Fruit fly (Drosophila melanogaster) whole organism, adult: ENCODE results near the gene Srg3.

Experiments
- CG11617 ChIP-seq: fragments of 200-800 bp; sonication (Bioruptor generic); optimal IDR thresholded peaks from 2 replicates; lab custom pipeline; 2017; ENCODE audit warnings: mild to moderate bottlenecking, missing biosample characterization, missing genetic modification reagents, missing genetic modification characterization
- CG12768 ChIP-seq: fragments of 200-800 bp; sonication (Bioruptor generic); optimal IDR thresholded peaks from 2 replicates; lab custom pipeline; 2017; ENCODE audit warnings: missing biosample characterization, missing genetic modification characterization, mild to moderate bottlenecking, moderate library complexity, missing genetic modification reagents
- CG14711 ChIP-seq: fragments of 200-800 bp; sonication (Bioruptor generic); optimal IDR thresholded peaks from 2 replicates; lab custom pipeline; 2018; ENCODE audit warnings: missing biosample characterization, mild to moderate bottlenecking, missing genetic modification characterization, moderate library complexity
- CG1620 ChIP-seq: fragments of 200-800 bp; sonication (Bioruptor generic); optimal IDR thresholded peaks from 2 replicates; lab custom pipeline; 2016; ENCODE audit warnings: missing biosample characterization, missing genetic modification characterization
- CG33017 ChIP-seq: fragments of 200-800 bp; sonication (Bioruptor generic); optimal IDR thresholded peaks from 2 replicates; lab custom pipeline; 2018; ENCODE audit warnings: missing biosample characterization, mild to moderate bottlenecking, missing genetic modification characterization, moderate library complexity
- CG5204 ChIP-seq: fragments of 200-800 bp; sonication (Bioruptor generic); optimal IDR thresholded peaks from 2 replicates; lab custom pipeline; 2016; ENCODE audit warnings: missing biosample characterization, missing genetic modification characterization
- CG7045 ChIP-seq: fragments of 200-800 bp; sonication (Bioruptor generic); optimal IDR thresholded peaks from 2 replicates; lab custom pipeline; 2017; ENCODE audit warnings: missing biosample characterization, mild to moderate bottlenecking, missing genetic modification characterization
- CG7101 ChIP-seq: fragments of 200-800 bp; sonication (Bioruptor generic); optimal IDR thresholded peaks from 2 replicates; lab custom pipeline; 2018; ENCODE audit warnings: missing biosample characterization, mild to moderate bottlenecking, missing genetic modification characterization, moderate library complexity
- Clk ChIP-seq: fragments of 200-800 bp; sonication (Bioruptor generic); optimal IDR thresholded peaks from 2 replicates; lab custom pipeline; 2017; ENCODE audit warnings: missing biosample characterization, missing genetic modification characterization
- Crg-1 ChIP-seq: fragments of 200-800 bp; sonication (Bioruptor generic); optimal IDR thresholded peaks from 2 replicates; lab custom pipeline; 2016; ENCODE audit warnings: missing biosample characterization, missing genetic modification characterization
- Hr96 ChIP-seq: fragments of 200-800 bp; sonication (Bioruptor generic); optimal IDR thresholded peaks from 2 replicates; lab custom pipeline; 2016; ENCODE audit warnings: missing biosample characterization, missing genetic modification characterization
- Mnt ChIP-seq: fragments of 200-800 bp; sonication (Bioruptor generic); optimal IDR thresholded peaks from 2 replicates; lab custom pipeline; 2016; ENCODE audit warnings: missing biosample characterization, mild to moderate bottlenecking, missing genetic modification characterization
- bab1 ChIP-seq: fragments of 200-800 bp; sonication (Bioruptor generic); optimal IDR thresholded peaks from 3 replicates; lab custom pipeline; 2019; ENCODE audit warnings: missing biosample characterization, mild to moderate bottlenecking, missing genetic modification characterization, moderate library complexity
- cic ChIP-seq: fragments of 200-800 bp; sonication (Bioruptor generic); optimal IDR thresholded peaks from 2 replicates; lab custom pipeline; 2017; ENCODE audit warnings: missing biosample characterization, mild to moderate bottlenecking, missing genetic modification characterization, moderate library complexity
- cnc ChIP-seq, 2 experiments: fragments of >200 bp; optimal IDR thresholded peaks; 2 replicates each; lab custom pipeline; 2017
- kay ChIP-seq: fragments of 200-800 bp; sonication (Bioruptor generic); peaks from one replicate; lab custom pipeline; 2016; ENCODE audit warnings: missing biosample characterization, missing genetic modification characterization, borderline replicate concordance
- ovo ChIP-seq: fragments of 200-800 bp; sonication (Bioruptor generic); optimal IDR thresholded peaks from 2 replicates; lab custom pipeline; 2016; ENCODE audit warnings: missing biosample characterization, missing genetic modification characterization
- pad ChIP-seq: fragments of 200-800 bp; sonication (Bioruptor generic); optimal IDR thresholded peaks from 3 replicates; lab custom pipeline; 2017; ENCODE audit warnings: missing biosample characterization, missing genetic modification characterization, mild to moderate bottlenecking, moderate library complexity, missing genetic modification reagents
- tj ChIP-seq: fragments of 200-800 bp; sonication (Bioruptor generic); optimal IDR thresholded peaks from 3 replicates; lab custom pipeline; 2017; ENCODE audit warnings: missing biosample characterization, mild to moderate bottlenecking, missing genetic modification characterization, moderate library complexity
- toe ChIP-seq: fragments of 200-800 bp; sonication (Bioruptor generic); optimal IDR thresholded peaks from 2 replicates; lab custom pipeline; 2016; ENCODE audit warnings: missing biosample characterization, missing genetic modification characterization

Gene Srg3

DNA sequence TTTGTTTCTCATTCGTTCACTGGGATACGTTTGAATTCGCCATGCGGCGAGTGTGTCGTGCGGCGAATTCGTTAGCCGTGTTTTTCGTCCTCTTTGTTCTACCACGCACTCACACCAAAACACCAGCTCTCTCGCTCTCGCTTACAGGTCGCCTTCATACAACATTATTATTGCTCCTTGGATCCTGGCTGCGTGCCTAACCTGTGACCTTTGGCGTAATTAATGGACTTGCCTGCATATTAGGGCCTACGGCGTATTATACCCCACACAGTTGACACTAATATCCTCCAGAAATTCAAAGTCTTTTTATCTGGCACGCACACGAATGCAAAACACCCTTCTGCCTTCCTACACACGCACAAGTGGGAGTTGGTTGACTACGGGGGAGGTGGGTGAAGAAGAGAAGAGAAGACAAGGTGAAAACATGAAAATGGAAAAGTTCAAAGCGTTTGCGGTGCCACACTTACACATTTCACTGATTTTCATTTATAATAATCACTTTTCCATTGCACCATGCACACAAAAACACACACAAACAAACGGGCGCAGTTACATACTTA lies 32.9 kb upstream of the Srg3 start:
- TF ChIP-seq CG1620 (GFP tag; lab: Kevin White, UChicago) (no peak), Crg-1 (GFP tag; lab: Kevin White, UChicago) (no peak), toe (no peak), ovo (GFP tag; lab: Kevin White, UChicago) (no peak), Mnt (GFP tag; lab: Kevin White, UChicago) (no peak)

DNA sequence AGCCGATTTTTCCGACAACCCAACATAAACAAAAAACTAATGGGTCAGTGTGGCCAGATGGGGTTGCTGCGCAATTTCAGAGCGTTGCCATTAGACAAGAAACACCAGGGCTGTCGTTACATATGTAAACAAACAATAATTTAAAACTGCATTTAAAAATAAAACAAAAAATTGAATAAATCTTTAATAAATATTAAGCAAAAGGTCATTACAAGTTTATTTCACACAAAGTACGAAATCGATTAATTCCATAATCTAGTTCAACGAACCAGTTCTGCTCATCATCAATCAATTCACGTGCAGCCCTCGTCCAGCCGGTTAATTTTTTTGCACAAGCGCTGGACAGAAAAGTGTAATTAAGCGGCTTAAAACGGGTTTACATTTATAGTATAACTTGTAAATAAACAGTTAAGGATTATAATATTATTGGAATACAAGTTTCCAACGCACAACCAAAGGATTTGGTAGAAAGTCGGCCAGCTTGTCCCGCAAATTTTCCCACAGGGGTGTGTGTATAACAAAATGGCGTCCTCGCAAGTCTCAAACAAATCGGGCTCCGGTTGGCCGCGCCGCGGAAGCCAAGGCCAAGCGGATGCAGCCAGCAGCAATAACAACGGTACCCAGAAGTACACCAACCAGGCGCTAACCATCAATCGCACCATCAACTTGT lies 32.1 kb upstream of the Srg3 start, which contains the start of the genes CG4022 and Cpsf5:
CG4022 (minus strand) TSS at position 79 of the 670 bp plus-strand sequence.
Cpsf5 (plus strand) TSS at position 285 of the 670 bp plus-strand sequence.
- TF ChIP-seq Clk (GFP tag; lab: Kevin White, UChicago) (peak; percentile 62), cic (GFP tag; lab: Kevin White, UChicago) (peak; percentile 66), CG7101 (peak; percentile 88), toe (peak; percentile 91), CG33017 (tag; lab: Kevin White, UChicago) (peak; percentile 84), bab1 (GFP tag; lab: Kevin White, UChicago) (peak; percentile 80), Crg-1 (GFP tag; lab: Kevin White, UChicago) (peak; percentile 77), CG1620 (GFP tag; lab: Kevin White, UChicago) (peak; percentile 84), pad (GFP tag; lab: Kevin White, UChicago) (peak; percentile 61), Hr96 (GFP tag; lab: Kevin White, UChicago) (no peak), tj (peak; percentile 72), CG7045 (peak; percentile 83), CG12768 (GFP tag; lab: Kevin White, UChicago) (peak; percentile 78), CG11617 (GFP tag; lab: Kevin White, UChicago) (peak; percentile 90), Mnt (GFP tag; lab: Kevin White, UChicago) (peak; percentile 89), kay (peak; percentile 87), CG14711 (tag; lab: Kevin White, UChicago) (peak; percentile 85), cnc (optimal IDR thresholded peaks at IDR 0.05; lab: Kevin White, UChicago) (no peak), ovo (GFP tag; lab: Kevin White, UChicago) (peak; percentile 74), CG5204 (GFP tag; lab: Kevin White, UChicago) (no peak)

DNA sequence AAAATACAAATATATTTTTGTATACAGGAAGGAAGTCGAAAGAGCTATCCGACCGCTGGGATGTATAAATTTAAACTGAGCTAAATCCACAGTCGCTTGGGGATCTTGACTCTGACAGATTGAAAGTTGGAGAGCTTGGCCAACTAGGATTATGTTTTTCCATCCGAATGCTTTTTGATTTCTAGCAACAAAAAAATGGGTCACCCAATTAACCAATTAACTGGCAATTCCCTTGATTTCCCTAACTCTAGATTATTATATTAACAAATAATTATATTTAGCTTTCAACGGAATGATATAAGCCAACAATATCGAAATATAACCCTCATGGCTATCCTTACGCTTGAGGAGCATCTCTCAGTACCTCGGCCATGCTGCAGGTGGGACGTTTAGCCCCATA lies 25.7 kb upstream of the Srg3 start, which contains the start of gene CG3982:
CG3982 (minus strand) TSS at position 101 of the 400 bp plus-strand sequence.
- TF ChIP-seq pad (GFP tag; lab: Kevin White, UChicago) (no peak), CG12768 (GFP tag; lab: Kevin White, UChicago) (no peak), cic (GFP tag; lab: Kevin White, UChicago) (no peak), Crg-1 (GFP tag; lab: Kevin White, UChicago) (no peak), toe (no peak), Clk (GFP tag; lab: Kevin White, UChicago) (no peak), bab1 (GFP tag; lab: Kevin White, UChicago) (no peak)

DNA sequence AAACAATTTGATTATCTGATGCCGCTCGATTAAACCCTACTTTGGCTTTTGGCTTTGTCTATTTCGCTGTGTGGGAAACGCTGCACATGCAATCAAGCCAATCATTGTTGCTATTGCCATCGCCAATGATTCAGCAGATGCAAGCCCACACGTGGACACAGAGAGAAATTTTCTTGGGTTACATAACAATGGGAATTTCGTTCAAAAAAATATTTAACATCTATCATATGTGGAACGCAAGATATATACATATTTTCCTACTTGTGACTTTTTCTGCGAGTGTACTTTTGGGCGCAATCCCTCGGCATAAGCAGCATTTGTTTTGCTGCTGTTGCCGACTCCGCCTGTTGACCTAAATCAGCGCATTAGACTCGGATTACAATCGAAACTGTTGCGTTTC lies 23.7 kb upstream of the Srg3 start:
- no peak for TF ChIP-seq CG1620 (GFP tag; lab: Kevin White, UChicago)
- TF ChIP-seq bab1 (GFP tag; lab: Kevin White, UChicago) = peak; percentile 41
- TF ChIP-seq kay = no peak
- TF ChIP-seq toe = no peak
- peak; percentile 35 for TF ChIP-seq CG5204 (GFP tag; lab: Kevin White, UChicago)
- TF ChIP-seq Hr96 (GFP tag; lab: Kevin White, UChicago) = peak; percentile 38
- no peak for TF ChIP-seq CG11617 (GFP tag; lab: Kevin White, UChicago)
- TF ChIP-seq pad (GFP tag; lab: Kevin White, UChicago) = no peak
- TF ChIP-seq cic (GFP tag; lab: Kevin White, UChicago) = no peak
- no peak for TF ChIP-seq CG14711 (tag; lab: Kevin White, UChicago)
- TF ChIP-seq CG33017 (tag; lab: Kevin White, UChicago) = no peak
- no peak for TF ChIP-seq Clk (GFP tag; lab: Kevin White, UChicago)
- peak; percentile 54 for TF ChIP-seq tj
- no peak for TF ChIP-seq CG7045
- TF ChIP-seq CG7101 = no peak
- TF ChIP-seq Mnt (GFP tag; lab: Kevin White, UChicago) = no peak
- TF ChIP-seq cnc (optimal IDR thresholded peaks at IDR 0.05; lab: Kevin White, UChicago) = peak; percentile 40 to 63
- peak; percentile 24 for TF ChIP-seq CG12768 (GFP tag; lab: Kevin White, UChicago)
- no peak for TF ChIP-seq Crg-1 (GFP tag; lab: Kevin White, UChicago)
- TF ChIP-seq ovo (GFP tag; lab: Kevin White, UChicago) = no peak

DNA sequence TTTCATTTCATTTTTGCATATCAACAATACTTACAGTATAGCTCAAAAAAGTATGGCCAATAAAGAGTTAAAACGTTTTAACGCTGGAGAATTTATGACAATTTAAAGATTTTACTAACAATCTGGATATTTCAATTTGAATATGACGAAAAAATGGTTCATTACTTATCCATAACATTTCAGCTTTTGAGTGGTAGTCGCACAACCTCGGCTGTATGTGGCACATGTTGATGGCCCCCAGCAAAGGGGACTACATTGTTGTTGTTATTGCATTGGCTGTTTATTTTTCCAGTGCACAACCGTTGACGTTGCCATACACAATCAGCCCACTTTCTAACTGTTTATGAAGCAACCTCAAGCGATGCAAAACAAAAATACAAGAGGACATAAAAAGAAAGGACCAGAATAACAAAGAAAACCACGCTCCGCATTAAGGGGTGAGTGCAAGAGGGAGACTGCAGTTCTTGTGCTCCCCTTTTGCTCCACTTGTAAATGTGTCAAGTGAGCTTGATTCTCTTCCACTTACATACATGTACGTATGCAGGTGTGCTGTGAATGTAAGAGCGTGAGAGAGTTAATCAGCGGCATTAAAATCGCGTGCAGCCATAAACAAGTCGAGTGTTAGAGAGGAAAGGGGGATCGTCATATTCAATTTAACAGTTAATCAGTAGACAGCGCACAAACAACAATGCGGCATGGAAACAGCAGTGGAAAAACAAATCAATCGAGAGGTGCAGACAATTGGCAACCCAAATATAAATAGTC lies 22.8 kb upstream of the Srg3 start:
- TF ChIP-seq CG5204 (GFP tag; lab: Kevin White, UChicago) (peak; percentile 89), cnc (optimal IDR thresholded peaks at IDR 0.05; lab: Kevin White, UChicago) (no peak), cic (GFP tag; lab: Kevin White, UChicago) (peak; percentile 87), CG1620 (GFP tag; lab: Kevin White, UChicago) (peak; percentile 84), CG7045 (peak; percentile 95), toe (peak; percentile 58), bab1 (GFP tag; lab: Kevin White, UChicago) (peak; percentile 98), ovo (GFP tag; lab: Kevin White, UChicago) (peak; percentile 84), CG7101 (peak; percentile 95), Hr96 (GFP tag; lab: Kevin White, UChicago) (peak; percentile 80), CG33017 (tag; lab: Kevin White, UChicago) (peak; percentile 96), kay (peak; percentile 96), Mnt (GFP tag; lab: Kevin White, UChicago) (peak; percentile 89), tj (peak; percentile 94), Clk (GFP tag; lab: Kevin White, UChicago) (peak; percentile 61), CG14711 (tag; lab: Kevin White, UChicago) (peak; percentile 91), CG11617 (GFP tag; lab: Kevin White, UChicago) (peak; percentile 95), CG12768 (GFP tag; lab: Kevin White, UChicago) (peak; percentile 88), pad (GFP tag; lab: Kevin White, UChicago) (peak; percentile 92), Crg-1 (GFP tag; lab: Kevin White, UChicago) (peak; percentile 87)
